Fruit fly (Drosophila melanogaster) whole organism, pupa: ENCODE data around the gene hd.

Source experiments
- CG13204 ChIP-seq: fragments of 200-800 bp; sonication (Bioruptor generic); optimal IDR thresholded peaks from 2 replicates; lab custom pipeline; 2018; ENCODE audit warnings: missing biosample characterization, mild to moderate bottlenecking, missing genetic modification characterization, moderate library complexity
- CG8159 ChIP-seq: fragments of 200-800 bp; sonication (Bioruptor generic); optimal IDR thresholded peaks from 3 replicates; lab custom pipeline; 2018; ENCODE audit warnings: missing biosample characterization, mild to moderate bottlenecking, missing genetic modification characterization, moderate library complexity
- Pif1B ChIP-seq: fragments of 200-800 bp; sonication (Bioruptor generic); optimal IDR thresholded peaks from 3 replicates; lab custom pipeline; 2016; ENCODE audit warnings: missing biosample characterization, missing genetic modification characterization
- Snoo ChIP-seq: fragments of 200-800 bp; sonication (Bioruptor generic); optimal IDR thresholded peaks from 3 replicates; lab custom pipeline; 2017; ENCODE audit warnings: missing biosample characterization, mild to moderate bottlenecking, missing genetic modification characterization, inconsistent platforms

dm6 chr3R:5412987-5413386 lies 38.2 kb upstream of the hd start:
- TF ChIP-seq CG13204 (no peak), Snoo (tag; lab: Kevin White, UChicago) (no peak), Pif1B (GFP tag; lab: Kevin White, UChicago) (no peak), CG8159 (peak; percentile 36)
